Fruit fly (Drosophila melanogaster): Measurements from ENCODE around the gene Rab3-GEF.

Gene Rab3-GEF

dm6 chrX:15127880-15128644, 38.6 kb downstream of the Rab3-GEF start:
- TF ChIP-seq CG8478 (optimal IDR thresholded peaks at IDR 0.05) (no peak), pan (optimal IDR thresholded peaks at IDR 0.05) (no peak), usp (GFP tag; optimal IDR thresholded peaks at IDR 0.05) (no peak), EcR (GFP tag; optimal IDR thresholded peaks at IDR 0.05) (no peak), Dll (optimal IDR thresholded peaks at IDR 0.05) (no peak), psq (optimal IDR thresholded peaks at IDR 0.05) (no peak)

dm6 chrX:15132065-15132464, 42.6 kb downstream of the Rab3-GEF start:
- no peak for TF ChIP-seq pan (optimal IDR thresholded peaks at IDR 0.05)

- TF ChIP-seq CG8478 (optimal IDR thresholded peaks at IDR 0.05) (no peak), usp (GFP tag; optimal IDR thresholded peaks at IDR 0.05) (no peak), pan (optimal IDR thresholded peaks at IDR 0.05) (no peak), EcR (GFP tag; optimal IDR thresholded peaks at IDR 0.05) (no peak), psq (optimal IDR thresholded peaks at IDR 0.05) (no peak), Dll (optimal IDR thresholded peaks at IDR 0.05) (no peak)
Measured at dm6 chrX:15137241-15137640, 47.8 kb downstream of the Rab3-GEF start.

- TF ChIP-seq pan (optimal IDR thresholded peaks at IDR 0.05) = no peak
- no peak for TF ChIP-seq EcR (GFP tag; optimal IDR thresholded peaks at IDR 0.05)
- TF ChIP-seq CG8478 (optimal IDR thresholded peaks at IDR 0.05) = no peak
- TF ChIP-seq usp (GFP tag; optimal IDR thresholded peaks at IDR 0.05) = no peak
- no peak for TF ChIP-seq psq (optimal IDR thresholded peaks at IDR 0.05)
- no peak for TF ChIP-seq Dll (optimal IDR thresholded peaks at IDR 0.05)
Measured at dm6 chrX:15138994-15139863, 49.7 kb downstream of the Rab3-GEF start, which contains the start of gene RpL37-1. Gene RpL37-1, minus strand, starts transcription at chrX:15139367.

- TF ChIP-seq EcR (GFP tag; optimal IDR thresholded peaks at IDR 0.05) (no peak), CG8478 (optimal IDR thresholded peaks at IDR 0.05) (no peak), Dll (optimal IDR thresholded peaks at IDR 0.05) (no peak), psq (optimal IDR thresholded peaks at IDR 0.05) (no peak), pan (optimal IDR thresholded peaks at IDR 0.05) (no peak), usp (GFP tag; optimal IDR thresholded peaks at IDR 0.05) (no peak)
Measured at dm6 chrX:15143267-15143830, 53.9 kb downstream of the Rab3-GEF start.

dm6 chrX:15147069-15147468, 57.6 kb downstream of the Rab3-GEF start:
- TF ChIP-seq pan (optimal IDR thresholded peaks at IDR 0.05) (no peak), EcR (GFP tag; optimal IDR thresholded peaks at IDR 0.05) (no peak), Dll (optimal IDR thresholded peaks at IDR 0.05) (no peak), usp (GFP tag; optimal IDR thresholded peaks at IDR 0.05) (no peak), psq (optimal IDR thresholded peaks at IDR 0.05) (no peak), CG8478 (optimal IDR thresholded peaks at IDR 0.05) (no peak)

dm6 chrX:15150261-15150660, 60.8 kb downstream of the Rab3-GEF start:
- TF ChIP-seq Dll (optimal IDR thresholded peaks at IDR 0.05) (no peak), pan (optimal IDR thresholded peaks at IDR 0.05) (no peak), EcR (GFP tag; optimal IDR thresholded peaks at IDR 0.05) (no peak), psq (optimal IDR thresholded peaks at IDR 0.05) (no peak), usp (GFP tag; optimal IDR thresholded peaks at IDR 0.05) (no peak), CG8478 (optimal IDR thresholded peaks at IDR 0.05) (no peak)

- TF ChIP-seq Dll (optimal IDR thresholded peaks at IDR 0.05) = no peak
Measured at dm6 chrX:15152058-15152457, 62.6 kb downstream of the Rab3-GEF start.

dm6 chrX:15156286-15156685, 66.8 kb downstream of the Rab3-GEF start:
- TF ChIP-seq EcR (GFP tag; optimal IDR thresholded peaks at IDR 0.05) (no peak), psq (optimal IDR thresholded peaks at IDR 0.05) (no peak), CG8478 (optimal IDR thresholded peaks at IDR 0.05) (no peak), pan (optimal IDR thresholded peaks at IDR 0.05) (no peak), Dll (optimal IDR thresholded peaks at IDR 0.05) (no peak), usp (GFP tag; optimal IDR thresholded peaks at IDR 0.05) (no peak)

dm6 chrX:15157230-15157629, 67.7 kb downstream of the Rab3-GEF start:
- TF ChIP-seq CG8478 (optimal IDR thresholded peaks at IDR 0.05) (no peak), EcR (GFP tag; optimal IDR thresholded peaks at IDR 0.05) (no peak), usp (GFP tag; optimal IDR thresholded peaks at IDR 0.05) (no peak), pan (optimal IDR thresholded peaks at IDR 0.05) (no peak), psq (optimal IDR thresholded peaks at IDR 0.05) (no peak), Dll (optimal IDR thresholded peaks at IDR 0.05) (no peak)

dm6 chrX:15162068-15162467, 72.6 kb downstream of the Rab3-GEF start:
- TF ChIP-seq EcR (GFP tag; optimal IDR thresholded peaks at IDR 0.05) = no peak
- no peak for TF ChIP-seq Dll (optimal IDR thresholded peaks at IDR 0.05)

dm6 chrX:15162941-15163340, 73.5 kb downstream of the Rab3-GEF start, which contains the start of gene CG9095:
Gene CG9095, minus strand, starts transcription at chrX:15163225.
- TF ChIP-seq Dll (optimal IDR thresholded peaks at IDR 0.05) (no peak), psq (optimal IDR thresholded peaks at IDR 0.05) (no peak), pan (optimal IDR thresholded peaks at IDR 0.05) (no peak), EcR (GFP tag; optimal IDR thresholded peaks at IDR 0.05) (no peak), CG8478 (optimal IDR thresholded peaks at IDR 0.05) (no peak), usp (GFP tag; optimal IDR thresholded peaks at IDR 0.05) (no peak)
